Fruit fly (Drosophila melanogaster): ENCODE results near the gene Tmem214.

dm6 chr2L:10986138-10986537 is 16.1 kb upstream of the Tmem214 start:
- TF ChIP-seq kay (GFP tag; ENCODE audit: borderline replicate concordance) = no peak
- no peak for TF ChIP-seq cic (GFP tag; optimal IDR thresholded peaks at IDR 0.05)
- TF ChIP-seq CG5204 (GFP tag; optimal IDR thresholded peaks at IDR 0.05) = no peak
- no peak for TF ChIP-seq CG1620 (GFP tag; optimal IDR thresholded peaks at IDR 0.05)
- no peak for TF ChIP-seq toe (GFP tag; optimal IDR thresholded peaks at IDR 0.05)
- no peak for TF ChIP-seq pad (GFP tag; optimal IDR thresholded peaks at IDR 0.05)
- TF ChIP-seq cnc (optimal IDR thresholded peaks at IDR 0.05) = no peak
